Worm (Caenorhabditis elegans): Measurements from ENCODE around the gene cyn-17.

Gene cyn-17

ce11 chrV:5819903-5820302 lies 20.4 kb downstream of the cyn-17 start:
- no peak for TF ChIP-seq mab-5 (tag; optimal IDR thresholded peaks at IDR 0.05)
- peak; percentile 54 for TF ChIP-seq sma-9 (GFP tag; optimal IDR thresholded peaks at IDR 0.05)
- no peak for TF ChIP-seq sma-9 (tag; optimal IDR thresholded peaks at IDR 0.05)
- TF ChIP-seq fos-1 (tag; optimal IDR thresholded peaks at IDR 0.05), result no peak
- no peak for TF ChIP-seq nhr-25 (tag; optimal IDR thresholded peaks at IDR 0.05)
- no peak for TF ChIP-seq lin-13 (GFP tag; optimal IDR thresholded peaks at IDR 0.05)

- TF ChIP-seq lsy-2 (tag; optimal IDR thresholded peaks at IDR 0.05), result no peak
- TF ChIP-seq sma-3 (GFP tag; optimal IDR thresholded peaks at IDR 0.05), result peak; percentile 90
- TF ChIP-seq nhr-129 (tag; optimal IDR thresholded peaks at IDR 0.05), result peak; percentile 15
- TF ChIP-seq sma-9 (GFP tag; optimal IDR thresholded peaks at IDR 0.05), result peak; percentile 69
- no peak for TF ChIP-seq sma-9 (tag; optimal IDR thresholded peaks at IDR 0.05)
Measured at ce11 chrV:5820401-5820800, 20.9 kb downstream of the cyn-17 start.

- TF ChIP-seq fos-1 (tag; optimal IDR thresholded peaks at IDR 0.05), result peak; percentile 87
- TF ChIP-seq mab-5 (tag; optimal IDR thresholded peaks at IDR 0.05), result no peak
- peak; percentile 54 for TF ChIP-seq nhr-25 (tag; optimal IDR thresholded peaks at IDR 0.05)
- no peak for TF ChIP-seq ceh-16 (tag; optimal IDR thresholded peaks at IDR 0.05)
- no peak for TF ChIP-seq unc-62 (GFP tag; optimal IDR thresholded peaks at IDR 0.05)
- TF ChIP-seq nhr-10 (tag; optimal IDR thresholded peaks at IDR 0.05), result no peak
- no peak for TF ChIP-seq lin-39 (tag; optimal IDR thresholded peaks at IDR 0.05)
- TF ChIP-seq elt-1 (tag; optimal IDR thresholded peaks at IDR 0.05), result no peak
- TF ChIP-seq sma-9 (GFP tag; optimal IDR thresholded peaks at IDR 0.05), result peak; percentile 79
- no peak for TF ChIP-seq sma-9 (tag; optimal IDR thresholded peaks at IDR 0.05)
- no peak for TF ChIP-seq nhr-237 (tag; optimal IDR thresholded peaks at IDR 0.05)
- TF ChIP-seq ceh-82 (tag; optimal IDR thresholded peaks at IDR 0.05), result no peak
- no peak for TF ChIP-seq zag-1 (tag; optimal IDR thresholded peaks at IDR 0.05)
- no peak for TF ChIP-seq mdl-1 (tag; optimal IDR thresholded peaks at IDR 0.05)
- no peak for TF ChIP-seq Y55F3AM.14 (GFP tag; optimal IDR thresholded peaks at IDR 0.05)
- TF ChIP-seq nhr-11 (tag; optimal IDR thresholded peaks at IDR 0.05), result no peak
- peak; percentile 72 for TF ChIP-seq sma-3 (GFP tag; optimal IDR thresholded peaks at IDR 0.05)
- no peak for TF ChIP-seq nhr-129 (tag; optimal IDR thresholded peaks at IDR 0.05)
- no peak for TF ChIP-seq F13H6.1 (tag; optimal IDR thresholded peaks at IDR 0.05)
- TF ChIP-seq crh-2 (tag; optimal IDR thresholded peaks at IDR 0.05), result peak; percentile 29
- TF ChIP-seq ztf-4 (tag; optimal IDR thresholded peaks at IDR 0.05), result no peak
- TF ChIP-seq snpc-4 (tag; optimal IDR thresholded peaks at IDR 0.05), result no peak
- TF ChIP-seq dmd-4 (tag; optimal IDR thresholded peaks at IDR 0.05), result no peak
- TF ChIP-seq C34F6.9 (tag; optimal IDR thresholded peaks at IDR 0.05), result no peak
- no peak for TF ChIP-seq lin-11 (tag; optimal IDR thresholded peaks at IDR 0.05)
- TF ChIP-seq ztf-1 (GFP tag; conservative IDR thresholded peaks at IDR 0.05), result no peak
- TF ChIP-seq ztf-11 (tag; optimal IDR thresholded peaks at IDR 0.05), result no peak
- TF ChIP-seq elt-3 (tag; optimal IDR thresholded peaks at IDR 0.05), result no peak
- peak; percentile 47 for TF ChIP-seq blmp-1 (tag; optimal IDR thresholded peaks at IDR 0.05; ENCODE audit: insufficient read depth)
- no peak for TF ChIP-seq ZK546.5 (tag; optimal IDR thresholded peaks at IDR 0.05)
- TF ChIP-seq peb-1 (tag; optimal IDR thresholded peaks at IDR 0.05), result no peak
- TF ChIP-seq unc-39 (tag; optimal IDR thresholded peaks at IDR 0.05), result no peak
- TF ChIP-seq ama-1 (optimal IDR thresholded peaks at IDR 0.05), result no peak
Measured at ce11 chrV:5821451-5822143, 22.1 kb downstream of the cyn-17 start.

- TF ChIP-seq mdl-1 (tag; optimal IDR thresholded peaks at IDR 0.05) (peak; percentile 31 to 49), crh-2 (tag; optimal IDR thresholded peaks at IDR 0.05) (peak; percentile 55), unc-55 (GFP tag; optimal IDR thresholded peaks at IDR 0.05) (no peak), blmp-1 (tag; optimal IDR thresholded peaks at IDR 0.05; ENCODE audit: insufficient read depth) (peak; percentile 91), dmd-4 (tag; optimal IDR thresholded peaks at IDR 0.05) (no peak), lsy-2 (tag; optimal IDR thresholded peaks at IDR 0.05) (peak in 1 of 2 experiments; percentile 52), ztf-11 (tag; optimal IDR thresholded peaks at IDR 0.05) (no peak), sma-9 (GFP tag; optimal IDR thresholded peaks at IDR 0.05) (peak; percentile 92), sma-9 (tag; optimal IDR thresholded peaks at IDR 0.05) (no peak), nhr-11 (tag; optimal IDR thresholded peaks at IDR 0.05) (no peak), zag-1 (tag; optimal IDR thresholded peaks at IDR 0.05) (no peak), nhr-23 (tag; optimal IDR thresholded peaks at IDR 0.05) (no peak), nhr-25 (tag; optimal IDR thresholded peaks at IDR 0.05) (peak; percentile 79), sma-3 (GFP tag; optimal IDR thresholded peaks at IDR 0.05) (peak; percentile 90), nhr-129 (tag; optimal IDR thresholded peaks at IDR 0.05) (peak; percentile 10), fos-1 (tag; optimal IDR thresholded peaks at IDR 0.05) (peak; percentile 91), egl-27 (tag; optimal IDR thresholded peaks at IDR 0.05) (peak; percentile 77), nhr-21 (tag; optimal IDR thresholded peaks at IDR 0.05) (peak; percentile 90), ceh-16 (tag; optimal IDR thresholded peaks at IDR 0.05) (no peak), gmeb-1 (tag; optimal IDR thresholded peaks at IDR 0.05) (peak; percentile 12), ama-1 (optimal IDR thresholded peaks at IDR 0.05) (no peak)
Measured at ce11 chrV:5822968-5823367, 23.5 kb downstream of the cyn-17 start.

All from whole organism, L2 larva.